Worm (Caenorhabditis elegans): Measurements from ENCODE around the gene cdh-3.
A peak's percentile ranks its signal among the peaks of the same experiment; 100 is the strongest.

DNA sequence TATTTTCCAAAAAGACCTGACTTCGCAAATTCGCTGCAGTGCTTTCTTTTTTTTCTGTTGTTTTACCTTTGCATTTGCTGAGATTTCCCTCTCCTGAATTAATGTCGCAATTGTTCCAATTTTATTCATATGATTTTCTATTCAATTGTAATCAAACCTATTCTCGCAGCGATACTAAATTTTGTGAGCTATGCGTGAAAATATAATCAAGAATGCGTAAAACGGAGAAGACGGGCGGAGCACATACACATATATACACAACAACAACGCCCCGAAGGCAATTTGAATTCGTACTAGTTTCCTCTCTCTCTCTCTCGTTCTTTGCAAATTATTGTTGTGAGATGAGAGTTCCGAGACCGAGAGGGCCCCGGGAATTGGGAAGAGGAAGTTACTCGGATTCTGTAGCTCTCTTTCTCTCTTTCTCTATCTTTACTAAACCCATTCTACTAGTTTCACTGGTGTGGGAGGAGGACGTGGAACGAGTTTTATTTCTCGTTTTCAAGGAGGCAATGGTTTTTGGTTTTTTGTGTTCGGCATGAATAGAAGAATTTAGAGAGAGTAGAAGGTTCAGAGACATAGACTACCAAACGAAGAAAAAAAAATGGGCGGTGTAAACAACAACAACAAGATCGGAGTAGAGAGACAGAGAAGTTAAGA is 30.7 kb downstream of the cdh-3 start:
- no peak for TF ChIP-seq daf-19 (GFP tag; conservative IDR thresholded peaks at IDR 0.05)
- TF ChIP-seq lin-15B (tag; optimal IDR thresholded peaks at IDR 0.05), result no peak
- TF ChIP-seq snpc-4 (tag; optimal IDR thresholded peaks at IDR 0.05), result no peak
- TF ChIP-seq ama-1 (optimal IDR thresholded peaks at IDR 0.05), result peak; percentile 38
- peak in 1 of 2 experiments; percentile 70 for TF ChIP-seq daf-16 (GFP tag; optimal IDR thresholded peaks at IDR 0.05)
- TF ChIP-seq daf-16 (tag; optimal IDR thresholded peaks at IDR 0.05), result no peak
- TF ChIP-seq rbr-2 (tag; optimal IDR thresholded peaks at IDR 0.05), result peak; percentile 58
- TF ChIP-seq hlh-30 (tag; optimal IDR thresholded peaks at IDR 0.05; ENCODE audit: insufficient read depth), result no peak
- TF ChIP-seq nhr-10 (tag; optimal IDR thresholded peaks at IDR 0.05), result no peak
- no peak for TF ChIP-seq nhr-237 (tag; optimal IDR thresholded peaks at IDR 0.05)
- TF ChIP-seq mdl-1 (tag; optimal IDR thresholded peaks at IDR 0.05), result peak in 1 of 2 experiments; percentile 54
- peak in 1 of 2 experiments; percentile 93 for TF ChIP-seq unc-62 (GFP tag; optimal IDR thresholded peaks at IDR 0.05 in 1 of 2)
- TF ChIP-seq unc-62 (tag; optimal IDR thresholded peaks at IDR 0.05), result peak; percentile 10
- peak; percentile 53 for TF ChIP-seq nhr-48 (tag; optimal IDR thresholded peaks at IDR 0.05)
- no peak for TF ChIP-seq fos-1 (tag; optimal IDR thresholded peaks at IDR 0.05)
